Worm (Caenorhabditis elegans): ENCODE data around the gene vit-4.

DNA sequence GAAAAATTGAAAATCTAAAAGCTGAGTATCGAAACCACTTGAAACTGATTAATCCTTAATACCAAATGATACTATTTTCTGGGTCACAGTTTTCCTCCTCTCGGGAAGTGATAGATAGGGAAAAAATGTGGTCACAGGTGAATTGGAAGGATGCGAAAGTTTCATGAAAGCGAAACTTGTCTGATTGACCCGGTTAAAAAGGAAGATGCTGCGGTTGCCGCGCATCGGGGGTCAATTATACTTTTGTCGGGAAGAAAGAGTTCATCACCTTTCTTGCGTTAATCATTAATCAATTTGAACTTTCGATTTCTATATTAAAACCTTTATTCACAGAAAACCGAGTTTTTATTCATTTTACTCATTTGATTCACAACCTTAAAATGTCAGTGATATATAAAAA, 33.2 kb upstream of the vit-4 start:
- TF ChIP-seq klf-2 (GFP tag; conservative IDR thresholded peaks at IDR 0.05) (no peak), tab-1 (GFP tag; IDR thresholded peaks at IDR 0.05) (no peak), ref-1 (GFP tag; conservative IDR thresholded peaks at IDR 0.05) (no peak), med-1 (GFP tag; optimal IDR thresholded peaks at IDR 0.05; ENCODE audit: insufficient read depth) (no peak), flt-1 (GFP tag; IDR thresholded peaks at IDR 0.05) (no peak), T22C8.4 (GFP tag; IDR thresholded peaks at IDR 0.05) (no peak), cog-1 (tag; optimal IDR thresholded peaks at IDR 0.05) (no peak), ztf-29 (GFP tag; IDR thresholded peaks at IDR 0.05) (no peak), ztf-23 (GFP tag; IDR thresholded peaks at IDR 0.05) (no peak)
